Worm (Caenorhabditis elegans) whole organism, young adult: ENCODE data around the gene C36C9.11.
"Not testable (repeated sequence)": the region's sequence is repeated elsewhere in the genome, so short reads cannot be mapped to it uniquely, and the experiment has no call there.

Source experiments
- ama-1 ChIP-seq, 3 experiments: fragments of 150-350 bp in 1 of 3; sonication (generic microtip) in 2 of 3; optimal IDR thresholded peaks; 2 replicates each; lab custom pipeline; 2014 to 2018; ENCODE audit warnings: missing biosample characterization in 2 of 3, missing genetic modification characterization in 2 of 3, missing genetic modification reagents in 2 of 3
- efl-1 ChIP-seq: fragments of 150-350 bp; optimal IDR thresholded peaks from 2 replicates; lab custom pipeline; 2014; ENCODE audit warnings: missing biosample characterization, missing genetic modification reagents, missing genetic modification characterization

DNA sequence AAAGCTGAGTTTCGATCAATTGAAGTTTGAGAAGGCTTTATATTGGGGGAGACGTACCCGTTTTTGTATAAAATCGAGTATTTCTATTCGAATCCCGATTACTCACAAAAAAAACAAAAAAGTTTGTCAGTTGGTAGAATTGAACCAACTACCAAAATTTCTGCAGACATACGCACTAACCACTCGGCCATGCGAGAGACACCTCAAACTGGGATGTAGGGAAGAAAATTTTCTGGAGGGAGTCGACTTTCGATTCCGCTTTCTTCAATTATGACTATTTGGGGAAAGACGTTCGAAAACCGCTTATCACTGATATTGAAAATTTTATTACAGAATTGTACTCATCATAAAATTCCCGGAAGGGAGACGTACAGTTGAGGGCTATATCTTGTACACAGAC, 20.1 kb downstream of the C36C9.11 start:
- not testable (repeated sequence) for TF ChIP-seq ama-1 (optimal IDR thresholded peaks at IDR 0.05; lab: Kevin White, UChicago); ama-1 (GFP tag; optimal IDR thresholded peaks at IDR 0.05; lab: Kevin White, UChicago); efl-1
